Worm (Caenorhabditis elegans) whole organism, early embryonic: ENCODE data around the gene F53E4.2.

ENCODE experiments used
- B0310.2 ChIP-seq: sonication (generic microtip); optimal IDR thresholded peaks from 2 replicates; lab custom pipeline; 2016; ENCODE audit warnings: mild to moderate bottlenecking, missing genetic modification characterization, missing compliant biosample characterization
- F13C5.2 ChIP-seq: sonication (generic microtip); optimal IDR thresholded peaks from 2 replicates; lab custom pipeline; 2017; ENCODE audit warnings: mild to moderate bottlenecking, missing genetic modification characterization, inconsistent platforms, missing compliant biosample characterization
- aly-1 ChIP-seq: sonication (generic microtip); optimal IDR thresholded peaks from 2 replicates; lab custom pipeline; 2016; ENCODE audit warnings: missing genetic modification characterization, missing compliant biosample characterization
- ama-1 ChIP-seq: fragments of 150-350 bp; optimal IDR thresholded peaks from 2 replicates; lab custom pipeline; 2014
- ceh-13 ChIP-seq: fragments of 200-800 bp; sonication (Bioruptor generic); optimal IDR thresholded peaks from 2 replicates; lab custom pipeline; 2018; ENCODE audit warnings: mild to moderate bottlenecking, missing genetic modification characterization, missing compliant biosample characterization
- ceh-36 ChIP-seq: sonication (generic microtip); optimal IDR thresholded peaks from 2 replicates; lab custom pipeline; 2016; ENCODE audit warnings: missing genetic modification characterization, inconsistent platforms, missing compliant biosample characterization
- ets-7 ChIP-seq: sonication (generic microtip); optimal IDR thresholded peaks from 2 replicates; lab custom pipeline; 2016; ENCODE audit warnings: missing genotype, missing genetic modification characterization, missing compliant biosample characterization
- flt-1 ChIP-seq: fragments of 200-800 bp; sonication (Bioruptor generic); IDR thresholded peaks from 2 replicates; pipeline ENCODE4 v1.3.6; 2022; ENCODE audit warnings: missing genetic modification characterization, missing compliant biosample characterization
- hmbx-1 ChIP-seq: sonication (generic microtip); optimal IDR thresholded peaks from 2 replicates; lab custom pipeline; 2016; ENCODE audit warnings: mild to moderate bottlenecking, missing genetic modification characterization, missing compliant biosample characterization
- hmg-4 ChIP-seq: fragments of 200-800 bp; sonication (Bioruptor generic); optimal IDR thresholded peaks from 2 replicates; lab custom pipeline; 2018; ENCODE audit warnings: mild to moderate bottlenecking, missing genetic modification characterization, missing compliant biosample characterization
- hnd-1 ChIP-seq: sonication (generic microtip); optimal IDR thresholded peaks from 2 replicates; lab custom pipeline; 2016; ENCODE audit warnings: missing genetic modification characterization, missing compliant biosample characterization
- pes-1 ChIP-seq: fragments of 200-800 bp; sonication (Bioruptor generic); IDR thresholded peaks from 2 replicates; pipeline ENCODE4 v1.3.6; 2022; ENCODE audit warnings: missing genetic modification reagents, missing genetic modification characterization, missing compliant biosample characterization
- scrt-1 ChIP-seq: fragments of 200-800 bp; sonication (Bioruptor generic); IDR thresholded peaks from 2 replicates; pipeline ENCODE4 v1.3.6; 2022; ENCODE audit warnings: missing genetic modification characterization, missing compliant biosample characterization
- sea-1 ChIP-seq: fragments of 200-800 bp; sonication (Bioruptor generic); conservative IDR thresholded peaks from 2 replicates; pipeline ENCODE4 v1.3.6; 2022; ENCODE audit warnings: missing genetic modification characterization, missing compliant biosample characterization
- tbx-11 ChIP-seq: fragments of 200-800 bp; sonication (Bioruptor generic); IDR thresholded peaks from 2 replicates; pipeline ENCODE4 v1.3.6; 2022; ENCODE audit warnings: missing genetic modification characterization, missing compliant biosample characterization
- tbx-37 ChIP-seq: fragments of 200-800 bp; sonication (Bioruptor generic); conservative IDR thresholded peaks from 2 replicates; pipeline ENCODE4 v1.3.6; 2022; ENCODE audit warnings: missing genetic modification reagents, missing genetic modification characterization, missing compliant biosample characterization
- tra-4 ChIP-seq: sonication (generic microtip); optimal IDR thresholded peaks from 2 replicates; lab custom pipeline; 2017; ENCODE audit warnings: missing genetic modification characterization, missing compliant biosample characterization

The F53E4.2 gene

ce11 chrV:15702263-15702662 is 48.0 kb downstream of the F53E4.2 start, which contains the start of gene nhr-53:
TSS of gene nhr-53 (minus strand) at chrV:15702363.
- TF ChIP-seq aly-1 (tag; lab: Kevin White, UChicago) (no peak), B0310.2 (tag; lab: Kevin White, UChicago) (no peak), tra-4 (tag; lab: Kevin White, UChicago) (no peak), hmg-4 (GFP tag; lab: Kevin White, UChicago) (no peak), ama-1 (lab: Kevin White, UChicago) (no peak), pes-1 (GFP tag; lab: Robert Waterston, UW) (no peak), tbx-11 (GFP tag; lab: Robert Waterston, UW) (no peak), hnd-1 (tag; lab: Kevin White, UChicago) (no peak), ceh-13 (GFP tag; lab: Kevin White, UChicago) (no peak), sea-1 (no peak), F13C5.2 (tag; lab: Kevin White, UChicago) (no peak), tbx-37 (GFP tag; lab: Robert Waterston, UW) (no peak), ceh-36 (tag; lab: Kevin White, UChicago) (no peak), hmbx-1 (tag; lab: Kevin White, UChicago) (no peak), ets-7 (tag; lab: Kevin White, UChicago) (no peak), scrt-1 (GFP tag; lab: Robert Waterston, UW) (no peak), flt-1 (no peak)

ce11 chrV:15704745-15705144 is 50.5 kb downstream of the F53E4.2 start, which contains the start of gene twk-34:
TSS of gene twk-34 (plus strand) at chrV:15704960.
- TF ChIP-seq ceh-36 (tag; lab: Kevin White, UChicago), result no peak
- no peak for TF ChIP-seq sea-1
- no peak for TF ChIP-seq B0310.2 (tag; lab: Kevin White, UChicago)
- TF ChIP-seq ets-7 (tag; lab: Kevin White, UChicago), result no peak
- TF ChIP-seq F13C5.2 (tag; lab: Kevin White, UChicago), result no peak
- TF ChIP-seq tbx-37 (GFP tag; lab: Robert Waterston, UW), result no peak
- no peak for TF ChIP-seq hmg-4 (GFP tag; lab: Kevin White, UChicago)
- TF ChIP-seq tbx-11 (GFP tag; lab: Robert Waterston, UW), result no peak
- TF ChIP-seq hnd-1 (tag; lab: Kevin White, UChicago), result no peak
- TF ChIP-seq aly-1 (tag; lab: Kevin White, UChicago), result no peak
- TF ChIP-seq ama-1 (lab: Kevin White, UChicago), result no peak
- TF ChIP-seq ceh-13 (GFP tag; lab: Kevin White, UChicago), result no peak
- no peak for TF ChIP-seq pes-1 (GFP tag; lab: Robert Waterston, UW)
- no peak for TF ChIP-seq flt-1
- no peak for TF ChIP-seq scrt-1 (GFP tag; lab: Robert Waterston, UW)
- TF ChIP-seq tra-4 (tag; lab: Kevin White, UChicago), result no peak
- TF ChIP-seq hmbx-1 (tag; lab: Kevin White, UChicago), result no peak
